Worm (Caenorhabditis elegans) whole organism, dauer: ENCODE data around the gene rbr-2.

Experiments
- unc-62 ChIP-seq: sonication (generic microtip); optimal IDR thresholded peaks from 2 replicates; lab custom pipeline; 2017; ENCODE audit warnings: missing biosample characterization, missing genetic modification reagents, missing genetic modification characterization

The rbr-2 gene

DNA sequence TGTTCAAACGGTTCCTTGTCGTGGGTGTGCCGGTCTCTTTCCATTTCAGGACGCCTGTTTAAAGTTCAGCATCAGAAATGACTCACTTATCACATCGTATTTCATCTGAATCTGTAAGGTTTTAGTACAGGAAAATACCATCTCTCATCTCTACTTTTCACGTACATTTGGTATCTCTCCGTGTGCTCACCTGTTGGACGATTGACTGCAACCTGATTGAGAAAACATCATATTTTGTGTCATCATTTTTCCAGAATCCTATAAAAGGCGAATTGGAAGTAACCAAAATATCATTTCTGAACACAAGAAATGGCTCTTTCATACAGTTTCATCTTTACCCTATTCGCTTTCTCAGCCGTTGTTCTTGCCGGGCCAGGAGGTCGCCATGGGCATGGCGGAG, 19.8 kb upstream of the rbr-2 start, which contains the start of gene srlf-30:
Gene srlf-30 (plus strand): TSS at position 301 of the 400 bp plus-strand sequence.
- no peak for TF ChIP-seq unc-62 (GFP tag; lab: Kevin White, UChicago)

DNA sequence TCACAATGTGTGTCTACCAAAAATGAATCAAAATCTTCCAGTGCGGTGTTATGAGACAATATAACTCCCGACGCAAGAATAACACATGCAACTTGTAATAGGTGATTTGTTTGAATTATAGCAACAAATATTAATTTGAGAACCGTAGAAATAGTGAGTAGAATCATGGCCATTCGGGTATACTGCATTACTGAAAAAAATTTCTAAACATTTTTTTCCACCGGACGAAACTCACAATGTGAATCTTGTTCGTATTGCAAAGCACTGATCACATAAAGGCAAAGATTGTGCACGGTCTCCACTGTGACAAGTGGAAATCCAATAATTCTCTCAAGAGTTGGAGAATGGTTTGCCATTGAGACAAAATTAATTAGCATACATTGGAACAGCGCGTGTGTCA, 17.4 kb upstream of the rbr-2 start:
- TF ChIP-seq unc-62 (GFP tag; lab: Kevin White, UChicago): no peak

DNA sequence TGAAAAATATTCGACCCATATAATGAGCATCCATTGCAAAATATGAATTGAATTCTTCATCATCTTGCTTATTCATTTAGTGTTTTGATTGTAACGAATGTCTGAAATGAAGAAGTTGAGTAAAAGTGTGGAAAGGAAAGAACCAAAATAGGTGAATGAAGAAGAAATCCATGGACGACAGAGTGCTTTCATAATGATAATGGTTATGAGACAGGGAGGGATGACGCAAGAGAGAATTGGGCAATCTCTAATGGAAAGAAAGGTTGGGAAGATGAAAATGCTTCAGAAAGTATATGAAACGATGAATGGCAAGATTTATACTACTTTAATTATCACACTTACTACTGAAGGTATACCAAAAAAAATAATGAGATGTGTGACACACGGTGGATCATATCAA, 15.6 kb upstream of the rbr-2 start, which contains the start of gene ZK596.3:
Gene ZK596.3 (minus strand): TSS at position 101 of the 400 bp plus-strand sequence.
- TF ChIP-seq unc-62 (GFP tag; lab: Kevin White, UChicago): no peak

DNA sequence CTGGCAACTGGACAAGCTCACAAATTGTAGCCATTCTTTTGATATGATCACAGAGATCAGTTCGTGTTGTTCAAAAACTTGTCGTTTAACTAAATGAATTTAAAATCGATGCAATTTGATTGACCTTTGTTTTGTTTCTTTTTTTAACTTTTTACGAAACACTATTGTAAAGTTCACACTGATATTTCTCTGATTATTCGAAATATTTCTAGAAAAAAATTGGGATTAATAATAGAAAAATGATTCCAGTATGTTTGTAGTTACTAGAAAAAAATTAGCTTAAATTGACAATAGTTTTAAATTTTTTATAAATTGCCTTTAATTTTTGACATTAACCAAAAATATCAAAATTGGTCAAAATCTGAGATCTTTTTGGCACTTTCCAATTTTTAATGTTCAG, 10.7 kb upstream of the rbr-2 start, which contains the start of gene ZK596.2:
Gene ZK596.2 (minus strand): TSS at position 101 of the 400 bp plus-strand sequence.
- TF ChIP-seq unc-62 (GFP tag; lab: Kevin White, UChicago): no peak

DNA sequence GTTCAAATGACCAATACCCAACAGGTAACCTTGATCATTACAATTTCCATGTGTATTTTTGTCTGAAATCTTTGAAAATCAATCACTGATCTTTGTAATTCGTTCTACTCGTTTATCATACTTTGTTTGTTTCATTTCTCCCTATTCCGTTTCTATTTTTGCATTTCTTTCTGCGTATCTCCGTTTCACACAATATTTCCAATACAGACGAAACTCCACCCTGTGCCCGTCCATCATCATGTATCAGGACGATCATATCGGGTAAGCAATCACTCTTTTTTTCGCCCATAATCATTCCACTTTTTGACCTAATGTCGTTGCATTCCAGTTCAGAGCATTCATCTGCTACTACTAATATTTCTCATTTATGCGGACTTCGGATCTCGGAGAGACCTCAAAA, 10.2 kb upstream of the rbr-2 start, which contains the start of gene pyk-2:
Gene pyk-2 (plus strand): TSS at position 206 of the 400 bp plus-strand sequence.
- no peak for TF ChIP-seq unc-62 (GFP tag; lab: Kevin White, UChicago)

DNA sequence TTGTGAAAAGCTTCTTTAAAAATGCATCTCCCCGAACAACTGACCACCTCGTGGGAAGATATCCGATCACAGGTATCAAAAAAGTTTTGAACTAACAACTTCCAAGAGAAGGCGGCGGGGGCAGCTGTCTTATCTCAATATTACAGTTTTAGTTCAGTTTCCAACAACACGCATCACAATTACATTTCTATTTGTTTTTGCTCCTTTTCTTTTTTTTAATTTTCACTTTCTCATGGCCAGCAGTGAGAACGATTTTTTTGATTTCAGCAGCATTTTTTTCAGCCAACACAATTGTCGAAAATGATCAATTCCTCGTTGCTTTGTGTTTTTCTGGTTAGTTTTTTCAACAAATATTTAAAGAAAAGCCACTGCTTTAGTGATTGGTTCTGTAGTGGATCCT, 6.8 kb upstream of the rbr-2 start, which contains the start of gene ZK593.2:
Gene ZK593.2 (plus strand): TSS at position 301 of the 400 bp plus-strand sequence.
- no peak for TF ChIP-seq unc-62 (GFP tag; lab: Kevin White, UChicago)

DNA sequence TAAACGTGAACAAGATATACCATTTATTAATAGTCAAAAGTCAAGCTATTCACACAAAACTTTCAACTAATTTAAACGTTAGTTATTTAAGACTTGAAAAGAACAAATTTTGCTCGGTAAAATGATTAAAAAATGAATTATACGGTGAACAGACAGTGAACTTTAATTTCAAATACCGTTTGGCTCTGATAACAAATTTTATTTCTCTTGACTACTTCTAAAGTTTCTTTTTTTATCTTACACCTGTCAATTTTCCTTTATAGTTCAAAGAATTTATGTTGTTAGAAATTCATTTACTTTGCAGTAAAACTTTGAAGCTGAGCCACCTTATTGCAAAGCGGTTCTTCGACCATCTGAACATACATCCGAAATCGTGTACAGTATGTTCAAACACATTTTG, 4.5 kb upstream of the rbr-2 start, which contains the start of gene ZK593.3:
Gene ZK593.3 (plus strand): TSS at position 301 of the 400 bp plus-strand sequence.
- no peak for TF ChIP-seq unc-62 (GFP tag; lab: Kevin White, UChicago)

DNA sequence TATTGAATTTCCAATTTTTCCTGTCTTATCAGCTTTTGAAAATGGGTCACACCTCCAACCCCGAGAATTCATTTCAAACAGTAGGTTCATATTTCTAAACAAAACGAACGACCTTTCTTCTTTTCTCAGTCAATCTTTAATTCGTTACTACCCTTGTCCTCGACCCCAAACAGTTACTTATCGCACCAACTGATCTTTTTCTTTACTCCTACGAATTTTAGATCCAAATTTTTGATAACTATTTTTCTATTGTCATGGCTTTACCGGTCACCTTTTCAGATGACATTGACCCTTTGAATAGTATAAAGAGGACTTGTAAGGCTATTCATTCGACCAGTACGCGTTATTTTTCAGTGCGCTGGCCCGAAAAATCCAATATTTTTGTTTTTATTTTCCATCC, 3.7 kb upstream of the rbr-2 start:
- no peak for TF ChIP-seq unc-62 (GFP tag; lab: Kevin White, UChicago)

DNA sequence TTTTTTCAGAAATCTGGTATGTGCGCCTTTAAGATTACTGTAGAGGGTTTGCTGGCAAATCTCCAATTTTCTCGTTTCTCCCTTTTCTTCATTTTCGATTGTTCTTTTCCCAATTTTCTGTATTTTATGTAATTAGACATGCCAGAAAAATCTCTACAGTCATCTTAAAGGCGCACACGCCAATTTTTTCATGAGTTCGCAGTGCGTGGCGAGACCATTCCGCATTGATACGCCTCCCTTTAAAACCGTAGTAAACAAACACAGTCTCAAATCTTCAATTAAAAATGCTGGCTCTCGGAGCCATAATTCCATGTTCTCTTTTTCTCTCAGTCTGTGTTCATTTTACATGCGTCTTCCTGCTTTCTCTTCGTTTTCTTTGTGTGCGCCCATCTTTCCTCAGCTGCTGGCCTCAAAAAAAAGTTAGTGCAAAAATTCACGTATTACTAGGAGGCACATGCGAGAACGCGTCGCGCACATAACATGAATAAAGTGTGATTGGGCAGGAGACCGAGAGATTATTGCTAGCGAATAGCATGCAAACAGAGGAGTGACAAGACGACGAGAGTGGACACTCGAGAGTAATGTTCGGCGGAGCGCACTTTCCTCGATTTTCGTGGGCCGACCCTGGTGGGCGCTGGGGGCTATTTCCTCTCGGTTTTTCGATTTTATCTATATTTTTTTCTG, 851 bp upstream of the rbr-2 start:
- no peak for TF ChIP-seq unc-62 (GFP tag; lab: Kevin White, UChicago)

DNA sequence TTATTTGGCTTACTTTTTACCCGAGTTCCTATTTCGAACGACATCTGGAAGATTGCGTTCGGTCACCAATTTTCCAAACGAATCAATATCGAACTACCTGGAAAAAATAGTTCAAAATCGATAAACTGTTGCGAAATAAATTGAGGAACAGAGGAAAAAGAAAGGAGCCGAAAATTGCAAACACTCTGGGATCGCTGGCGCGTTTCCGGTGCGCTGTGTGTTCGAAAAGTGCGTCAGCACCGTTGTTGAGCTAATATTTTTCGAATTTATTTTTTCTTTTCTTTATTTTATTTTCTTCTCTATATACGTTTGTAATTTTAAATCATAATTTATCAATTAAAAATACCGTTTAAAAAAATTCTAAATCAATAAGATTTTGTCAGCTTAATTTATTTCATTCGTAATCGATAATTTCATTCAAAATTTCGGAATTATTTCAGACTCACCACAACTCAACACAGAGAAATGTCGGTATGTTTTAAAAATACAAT, 13.2 kb downstream of the rbr-2 start, which contains the start of the genes dnc-1 and lsm-7:
Gene dnc-1 (minus strand): TSS at position 142 of the 491 bp plus-strand sequence.
Gene lsm-7 (plus strand): TSS at position 441 of the 491 bp plus-strand sequence.
- no peak for TF ChIP-seq unc-62 (GFP tag; lab: Kevin White, UChicago)

DNA sequence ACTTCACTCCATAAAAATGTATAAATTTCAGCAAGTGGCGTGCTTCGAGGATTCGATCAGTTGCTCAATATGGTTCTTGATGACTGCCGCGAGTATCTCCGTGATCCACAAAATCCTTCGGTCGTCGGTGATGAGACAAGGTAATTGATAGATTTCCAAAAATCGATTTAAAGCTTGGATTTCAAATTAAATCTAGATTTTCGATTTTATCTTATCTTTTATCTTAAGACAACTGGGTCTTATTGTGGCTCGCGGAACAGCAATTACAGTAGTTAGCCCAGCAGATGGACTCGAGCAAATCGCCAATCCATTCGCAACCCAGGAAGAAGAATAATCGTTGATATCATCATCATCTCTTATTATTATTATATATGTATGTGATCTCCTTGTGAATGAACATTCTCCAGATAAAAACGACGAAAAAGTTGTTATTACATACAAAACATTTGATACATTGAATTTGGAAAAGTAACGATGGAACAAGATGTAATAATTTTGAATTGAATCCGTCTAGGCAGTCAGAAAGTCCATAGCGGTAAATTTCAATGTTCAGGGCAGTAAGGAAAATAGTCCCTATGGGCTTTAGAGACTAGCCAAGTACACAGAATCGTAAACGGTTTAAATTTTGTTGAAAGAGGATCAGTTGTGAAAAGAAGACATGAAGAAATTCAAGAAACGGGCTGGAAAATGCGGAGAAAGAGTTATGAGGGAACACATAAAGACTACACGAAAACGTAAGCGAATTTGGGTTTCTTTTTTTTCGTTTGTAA, 14.1 kb downstream of the rbr-2 start:
- TF ChIP-seq unc-62 (GFP tag; lab: Kevin White, UChicago): no peak

DNA sequence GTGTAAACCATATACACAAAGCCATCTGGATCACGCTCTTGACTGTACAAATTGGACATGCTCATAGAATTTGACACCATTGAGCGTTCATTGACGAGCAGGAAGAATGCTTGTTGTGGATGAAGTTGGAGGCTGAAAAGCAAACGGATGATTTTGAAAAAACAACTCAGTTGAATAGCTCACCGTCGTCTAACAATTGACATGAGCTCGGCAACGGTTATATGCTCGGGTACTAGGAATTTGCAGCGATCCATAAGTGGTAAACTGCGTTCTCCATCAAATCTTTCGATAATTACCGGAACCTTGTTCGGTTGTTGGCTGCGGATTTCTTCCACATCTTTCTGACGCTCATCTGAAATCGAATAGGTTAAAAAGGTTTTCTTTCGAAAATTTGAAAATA, 14.9 kb downstream of the rbr-2 start:
- TF ChIP-seq unc-62 (GFP tag; lab: Kevin White, UChicago): no peak

DNA sequence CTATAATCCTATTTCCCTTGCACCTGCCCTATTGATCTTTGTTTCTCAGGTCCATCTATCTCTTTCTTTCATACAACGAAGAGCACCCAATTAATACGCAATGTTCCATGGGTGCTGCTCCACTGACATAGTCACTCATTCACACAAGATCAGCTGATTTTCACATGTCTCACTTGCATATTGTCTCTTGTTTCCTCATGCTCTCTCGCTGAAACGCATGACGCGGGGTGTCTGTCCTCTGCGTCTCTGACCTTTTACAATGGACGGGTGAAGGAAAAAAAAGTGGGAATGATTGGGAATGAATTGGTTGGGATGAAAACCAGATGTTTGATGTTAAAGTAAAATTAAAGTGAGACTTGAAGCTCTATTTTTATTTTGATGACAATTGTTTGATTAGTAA, 15.5 kb downstream of the rbr-2 start:
- TF ChIP-seq unc-62 (GFP tag; lab: Kevin White, UChicago): no peak

DNA sequence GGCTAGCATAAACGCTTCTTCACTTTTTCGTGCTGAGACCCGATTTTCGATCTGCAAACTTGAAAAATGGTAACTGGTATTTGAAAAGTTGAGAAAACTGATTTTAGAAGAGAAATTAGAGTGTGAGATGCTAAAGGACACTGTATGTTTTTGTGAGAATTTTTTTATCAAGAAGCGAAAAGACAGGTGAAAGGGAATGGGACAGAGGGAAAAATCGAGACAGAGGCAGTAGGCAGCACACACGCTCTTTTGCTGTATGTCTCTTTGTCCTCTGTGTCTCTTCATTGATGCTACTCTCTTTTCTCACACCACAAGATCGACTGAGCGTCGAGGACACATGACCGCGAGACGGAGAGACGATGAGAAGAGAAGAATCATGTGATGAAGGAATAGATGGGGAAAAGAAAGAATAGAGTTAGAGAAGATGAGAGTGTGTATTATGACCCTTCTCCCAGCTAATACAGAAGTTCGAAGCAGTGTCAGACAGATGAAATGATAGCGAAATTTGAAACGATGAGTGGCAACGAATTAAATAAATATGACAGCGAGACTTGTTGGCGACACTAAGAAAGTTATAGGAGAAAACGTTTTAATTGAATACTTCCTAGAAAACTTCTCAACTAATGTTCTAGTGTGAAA, 16.1 kb downstream of the rbr-2 start, which contains the start of gene lgg-2:
Gene lgg-2 (minus strand): TSS at position 51 of the 639 bp plus-strand sequence.
- no peak for TF ChIP-seq unc-62 (GFP tag; lab: Kevin White, UChicago)

DNA sequence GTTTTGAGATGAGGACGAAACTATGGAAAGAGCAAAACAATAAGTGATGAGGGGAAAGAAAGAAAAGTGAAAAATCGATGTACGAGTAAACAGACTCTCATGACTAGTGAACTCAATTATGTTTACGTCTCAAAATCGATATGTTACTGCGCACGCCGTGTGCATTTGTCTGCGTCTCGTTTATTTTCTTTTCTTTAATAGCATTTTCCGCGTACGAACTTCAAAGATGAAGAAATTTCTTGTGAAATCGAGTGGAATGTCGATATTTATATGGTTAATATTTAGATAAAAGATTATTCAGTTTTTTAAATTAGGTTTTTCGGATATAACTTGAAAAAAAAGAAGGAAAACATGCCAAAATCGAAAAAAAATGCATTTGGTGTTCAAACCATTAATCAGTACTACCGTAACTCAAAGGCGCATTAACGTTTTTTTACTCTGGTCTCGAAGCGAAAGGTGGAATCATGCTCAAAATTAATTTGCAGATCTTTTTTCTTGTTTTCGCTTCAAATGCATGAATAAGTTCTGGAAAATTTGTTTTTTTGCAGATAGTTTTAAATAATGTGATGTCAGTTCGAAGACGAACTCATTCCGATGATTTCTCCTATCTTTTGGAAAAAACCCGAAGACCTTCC, 17.2 kb downstream of the rbr-2 start, which contains the start of gene fic-1:
Gene fic-1 (plus strand): TSS at position 549 of the 635 bp plus-strand sequence.
- TF ChIP-seq unc-62 (GFP tag; lab: Kevin White, UChicago): no peak
